Fruit fly (Drosophila melanogaster): ENCODE results near the gene Dsor1.

DNA sequence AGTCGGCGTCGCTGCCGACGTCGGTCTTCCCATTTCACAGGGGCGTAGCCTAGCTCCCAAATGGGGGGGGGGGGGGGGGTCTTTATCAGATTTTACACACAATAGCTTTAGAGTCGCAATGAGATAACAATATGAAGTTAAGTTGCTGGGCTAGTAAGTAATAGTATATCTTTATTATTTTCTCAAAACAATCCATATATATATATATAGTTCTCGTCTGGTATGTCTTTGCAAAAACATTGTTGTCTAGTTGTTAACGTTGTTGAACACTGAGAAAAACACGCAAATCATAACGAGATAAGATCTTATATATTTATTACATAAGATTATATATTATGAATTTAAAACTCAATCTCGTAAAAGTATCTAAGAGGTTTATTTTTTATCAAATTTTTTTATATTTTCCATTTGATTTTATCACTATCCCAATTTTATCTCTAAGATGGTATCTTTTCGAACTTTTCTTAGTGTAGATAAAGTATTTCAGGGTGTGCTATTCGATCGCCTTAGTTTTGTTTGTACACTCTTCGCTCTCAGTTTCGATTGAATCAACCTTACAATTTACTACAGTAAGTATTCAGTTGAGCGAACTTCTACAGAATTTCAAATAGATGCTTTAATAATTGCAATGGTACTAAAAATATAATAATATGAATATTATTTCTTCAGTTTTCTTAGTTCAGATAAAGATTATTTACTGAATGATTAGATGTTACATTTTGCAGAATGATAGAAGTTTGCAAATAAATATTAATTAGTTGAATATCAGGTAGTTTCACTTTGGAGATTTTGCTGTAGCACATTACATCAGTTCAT lies 45.1 kb upstream of the Dsor1 start:
- TF ChIP-seq CG8478 (optimal IDR thresholded peaks at IDR 0.05) (no peak), CTCF (optimal IDR thresholded peaks at IDR 0.05) (no peak)

All from S2 (cell line).